Fruit fly (Drosophila melanogaster) whole organism, wandering third instar larva: ENCODE data around the gene Rcd4.
A peak's percentile ranks its signal among the peaks of the same experiment; 100 is the strongest.

ENCODE experiments used
- Abd-B ChIP-seq: fragments of >200 bp; optimal IDR thresholded peaks from 2 replicates; lab custom pipeline; 2017; ENCODE audit warnings: missing biosample characterization, missing genetic modification characterization
- CG32264 ChIP-seq: fragments of 200-800 bp; sonication (Bioruptor generic); optimal IDR thresholded peaks from 2 replicates; lab custom pipeline; 2016; ENCODE audit warnings: missing biosample characterization, missing genetic modification characterization
- CG9705 ChIP-seq: fragments of 200-800 bp; sonication (Bioruptor generic); optimal IDR thresholded peaks from 2 replicates; lab custom pipeline; 2018; ENCODE audit warnings: missing biosample characterization, mild to moderate bottlenecking, missing genetic modification characterization
- CrebA ChIP-seq: fragments of 200-800 bp; sonication (Bioruptor generic); optimal IDR thresholded peaks from 2 replicates; lab custom pipeline; 2016; ENCODE audit warnings: missing biosample characterization, mild to moderate bottlenecking, missing genetic modification characterization, borderline replicate concordance
- Dfd ChIP-seq: fragments of >200 bp; optimal IDR thresholded peaks from 2 replicates; lab custom pipeline; 2017; ENCODE audit warnings: missing biosample characterization, missing genetic modification characterization
- Dif ChIP-seq: fragments of 200-275, 200-300 bp; sonication (Bioruptor generic); optimal IDR thresholded peaks from 2 replicates; lab custom pipeline; 2018; ENCODE audit warnings: missing biosample characterization, missing genetic modification characterization; ENCODE audit not compliant: partially characterized antibody
- GATAd ChIP-seq: sonication (Bioruptor generic); optimal IDR thresholded peaks from 2 replicates; lab custom pipeline; 2016; ENCODE audit warnings: missing biosample characterization, missing genetic modification characterization
- HLH106 ChIP-seq: fragments of 200-800 bp; optimal IDR thresholded peaks from 3 replicates; lab custom pipeline; 2019; ENCODE audit warnings: missing biosample characterization, mild to moderate bottlenecking, missing genetic modification characterization, moderate library complexity
- Hnf4 ChIP-seq: fragments of 200-800 bp; sonication (Bioruptor generic); optimal IDR thresholded peaks from 2 replicates; lab custom pipeline; 2016; ENCODE audit warnings: missing biosample characterization, mild to moderate bottlenecking, missing genetic modification characterization
- Hr78 ChIP-seq: fragments of >200 bp; optimal IDR thresholded peaks from 2 replicates; lab custom pipeline; 2017; ENCODE audit warnings: missing biosample characterization, missing genetic modification characterization
- Hr83 ChIP-seq: fragments of 200-300 bp; sonication (Bioruptor generic); optimal IDR thresholded peaks from 2 replicates; lab custom pipeline; 2016; ENCODE audit warnings: missing biosample characterization, mild to moderate bottlenecking, missing genetic modification characterization, moderate library complexity; ENCODE audit not compliant: poor library complexity, severe bottlenecking
- Jra ChIP-seq: sonication (Bioruptor generic); optimal IDR thresholded peaks from 2 replicates; lab custom pipeline; 2016; ENCODE audit warnings: missing biosample characterization, missing genetic modification characterization
- Mio ChIP-seq: sonication (Bioruptor generic); optimal IDR thresholded peaks from 2 replicates; lab custom pipeline; 2016; ENCODE audit warnings: missing biosample characterization, missing genetic modification characterization
- Myc ChIP-seq: fragments of >200 bp; optimal IDR thresholded peaks from 2 replicates; lab custom pipeline; 2017
- N ChIP-seq: fragments of >200 bp; optimal IDR thresholded peaks from 2 replicates; lab custom pipeline; 2018; ENCODE audit warnings: missing biosample characterization, missing external identifiers, missing genetic modification characterization
- OdsH ChIP-seq: fragments of 200-800 bp; sonication (Bioruptor generic); optimal IDR thresholded peaks from 2 replicates; lab custom pipeline; 2016; ENCODE audit warnings: missing biosample characterization, mild to moderate bottlenecking, missing genetic modification characterization
- Rel ChIP-seq, 2 experiments: fragments of 200-800 bp; sonication (Bioruptor generic) in 1 of 2; optimal IDR thresholded peaks; 2 replicates in 1 of 2; 3 replicates in 1 of 2; lab custom pipeline; 2016 to 2019; ENCODE audit warnings: mild to moderate bottlenecking in 2 of 2, missing biosample characterization in 2 of 2, missing genetic modification characterization in 2 of 2, moderate library complexity in 1 of 2
- Sp1 ChIP-seq: fragments of 200-800 bp; sonication (Bioruptor generic); optimal IDR thresholded peaks from 3 replicates; lab custom pipeline; 2019; ENCODE audit warnings: missing biosample characterization, mild to moderate bottlenecking, missing genetic modification characterization, moderate library complexity
- Vsx2 ChIP-seq: fragments of 200-300, 225-300 bp; sonication (Bioruptor generic); optimal IDR thresholded peaks from 2 replicates; lab custom pipeline; 2018; ENCODE audit warnings: missing biosample characterization, missing genetic modification characterization; ENCODE audit not compliant: partially characterized antibody
- br ChIP-seq: fragments of 200-800 bp; sonication (Bioruptor generic); optimal IDR thresholded peaks from 2 replicates; lab custom pipeline; 2016; ENCODE audit warnings: missing biosample characterization, missing genetic modification characterization
- brk ChIP-seq: fragments of 200-800 bp; sonication (Bioruptor generic); optimal IDR thresholded peaks from 2 replicates; lab custom pipeline; 2016; ENCODE audit warnings: missing biosample characterization, mild to moderate bottlenecking, missing genetic modification characterization
- dl ChIP-seq, 2 experiments: fragments of 175-275, 200-275 bp in 1 of 2; fragments of 200-275 bp in 1 of 2; sonication (Bioruptor generic); optimal IDR thresholded peaks; lab custom pipeline; 2018; ENCODE audit warnings: mild to moderate bottlenecking in 2 of 2, missing biosample characterization in 2 of 2, missing genetic modification characterization in 2 of 2, moderate library complexity in 2 of 2; ENCODE audit not compliant: partially characterized antibody in 2 of 2, insufficient read depth in 1 of 2
- dmrt93B ChIP-seq: fragments of 200-800 bp; sonication (Bioruptor generic); optimal IDR thresholded peaks from 2 replicates; lab custom pipeline; 2018; ENCODE audit warnings: missing biosample characterization, mild to moderate bottlenecking, missing genetic modification characterization
- dsf ChIP-seq: sonication (Bioruptor generic); optimal IDR thresholded peaks from 2 replicates; lab custom pipeline; 2016; ENCODE audit warnings: missing biosample characterization, missing genetic modification characterization, borderline replicate concordance
- ey ChIP-seq: fragments of 200-800 bp; sonication (Bioruptor generic); optimal IDR thresholded peaks from 2 replicates; lab custom pipeline; 2016; ENCODE audit warnings: missing biosample characterization, missing genetic modification characterization
- foxo ChIP-seq, 2 experiments: fragments of 200-800 bp; sonication (Bioruptor generic); optimal IDR thresholded peaks; 2 replicates in 1 of 2; 3 replicates in 1 of 2; lab custom pipeline; 2016 to 2017; ENCODE audit warnings: missing biosample characterization in 2 of 2, missing genetic modification characterization in 2 of 2
- fru ChIP-seq: fragments of 200-800 bp; sonication (Bioruptor generic); optimal IDR thresholded peaks from 3 replicates; lab custom pipeline; 2016; ENCODE audit warnings: missing biosample characterization, mild to moderate bottlenecking, missing genetic modification characterization
- h ChIP-seq: fragments of 200-800 bp; sonication (Bioruptor generic); optimal IDR thresholded peaks from 3 replicates; lab custom pipeline; 2016; ENCODE audit warnings: missing biosample characterization, mild to moderate bottlenecking, missing genetic modification characterization
- jim ChIP-seq: fragments of 175-275, 200-325 bp; sonication (Bioruptor generic); optimal IDR thresholded peaks from 2 replicates; lab custom pipeline; 2016; ENCODE audit warnings: missing biosample characterization, mild to moderate bottlenecking, missing genetic modification characterization
- lola ChIP-seq: fragments of >200 bp; optimal IDR thresholded peaks from 2 replicates; lab custom pipeline; 2017; ENCODE audit warnings: missing biosample characterization, missing genetic modification characterization
- pan ChIP-seq: fragments of >200 bp; optimal IDR thresholded peaks from 2 replicates; lab custom pipeline; 2017
- psq ChIP-seq: fragments of 200-800 bp; sonication (Bioruptor generic); optimal IDR thresholded peaks from 3 replicates; lab custom pipeline; 2017; ENCODE audit warnings: missing biosample characterization, mild to moderate bottlenecking, missing genetic modification characterization, moderate library complexity
- rgr ChIP-seq: fragments of 200-800 bp; sonication (Bioruptor generic); optimal IDR thresholded peaks from 3 replicates; lab custom pipeline; 2016; ENCODE audit warnings: missing biosample characterization, mild to moderate bottlenecking, missing genetic modification characterization
- sage ChIP-seq: fragments of 200-800 bp; sonication (Bioruptor generic); optimal IDR thresholded peaks from 2 replicates; lab custom pipeline; 2016; ENCODE audit warnings: missing biosample characterization, mild to moderate bottlenecking, missing genetic modification characterization
- sv ChIP-seq: fragments of 200-800 bp; sonication (Bioruptor generic); optimal IDR thresholded peaks from 3 replicates; lab custom pipeline; 2016; ENCODE audit warnings: missing biosample characterization, missing genetic modification characterization
- tai ChIP-seq: sonication (Bioruptor generic); optimal IDR thresholded peaks from 2 replicates; lab custom pipeline; 2016; ENCODE audit warnings: missing biosample characterization, missing genetic modification characterization
- usp ChIP-seq: fragments of >200 bp; optimal IDR thresholded peaks from 2 replicates; lab custom pipeline; 2017; ENCODE audit warnings: missing biosample characterization, missing genetic modification characterization
- woc ChIP-seq: sonication (Bioruptor generic); optimal IDR thresholded peaks from 2 replicates; lab custom pipeline; 2016; ENCODE audit warnings: missing biosample characterization, mild to moderate bottlenecking, missing genetic modification characterization

Rcd4 gene

dm6 chr2L:8355419-8355818 is 27.2 kb upstream of the Rcd4 start:
- TF ChIP-seq sage (GFP tag; lab: Kevin White, UChicago) (no peak), CrebA (GFP tag; lab: Kevin White, UChicago) (no peak), Hnf4 (GFP tag; lab: Kevin White, UChicago) (no peak), woc (GFP tag; lab: Kevin White, UChicago) (no peak), Abd-B (GFP tag; lab: Kevin White, UChicago) (no peak), dl (GFP tag; optimal IDR thresholded peaks at IDR 0.05; lab: Kevin White, UChicago; ENCODE audit: insufficient read depth in 1 of 2, partially characterized antibody in 2 of 2) (no peak), Hr83 (GFP tag; lab: Kevin White, UChicago) (no peak), CG32264 (GFP tag; lab: Kevin White, UChicago) (no peak), Sp1 (no peak), dmrt93B (GFP tag; lab: Kevin White, UChicago) (no peak), jim (GFP tag; lab: Kevin White, UChicago) (no peak), fru (GFP tag; lab: Kevin White, UChicago) (no peak), HLH106 (tag; lab: Kevin White, UChicago) (no peak)

DNA sequence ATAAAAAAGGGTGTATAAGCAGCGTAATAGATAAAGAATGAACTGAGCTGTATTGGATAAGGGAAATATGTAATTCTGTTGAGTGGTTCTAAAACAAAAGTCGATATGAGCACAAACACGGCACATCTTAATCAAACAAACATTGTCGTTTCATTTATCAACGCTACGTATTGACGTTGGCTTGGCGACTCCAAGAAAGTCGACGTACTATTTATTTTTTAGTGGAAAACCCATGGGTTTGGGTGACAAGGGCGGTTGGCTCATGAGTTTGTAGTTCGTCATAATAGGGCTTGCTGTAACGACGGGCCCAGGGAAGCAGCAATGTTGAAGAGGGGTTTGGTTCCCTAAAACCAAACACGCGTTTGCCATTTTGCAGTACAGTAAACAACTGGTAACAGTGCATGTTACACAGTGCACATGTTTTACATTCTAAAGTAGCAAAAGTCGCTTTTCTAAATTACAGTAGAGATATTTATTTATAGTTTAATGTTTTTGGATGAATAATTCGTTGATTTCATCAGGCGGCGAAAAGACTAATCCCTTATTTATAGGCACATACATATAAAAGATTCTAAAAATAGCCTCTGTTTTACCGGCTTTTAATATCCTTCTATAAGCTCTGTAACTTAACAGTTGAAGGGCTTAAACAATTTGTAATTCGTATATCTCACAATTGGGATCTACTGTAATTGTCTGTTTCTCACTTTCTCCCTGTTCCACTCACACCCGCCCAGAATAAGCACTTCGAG is 21.3 kb upstream of the Rcd4 start:
- no peak for TF ChIP-seq Dfd (GFP tag; lab: Kevin White, UChicago)
- no peak for TF ChIP-seq Jra (GFP tag; lab: Kevin White, UChicago)
- TF ChIP-seq ey (GFP tag; lab: Kevin White, UChicago), result peak; percentile 64
- TF ChIP-seq usp (GFP tag; lab: Kevin White, UChicago), result no peak
- TF ChIP-seq CG32264 (GFP tag; lab: Kevin White, UChicago), result no peak
- TF ChIP-seq psq (GFP tag; lab: Kevin White, UChicago), result peak; percentile 59
- peak; percentile 70 for TF ChIP-seq h
- peak; percentile 46 for TF ChIP-seq br (GFP tag; lab: Kevin White, UChicago)
- TF ChIP-seq Vsx2 (GFP tag; lab: Kevin White, UChicago), result no peak
- TF ChIP-seq dmrt93B (GFP tag; lab: Kevin White, UChicago), result peak; percentile 28
- no peak for TF ChIP-seq Hr83 (GFP tag; lab: Kevin White, UChicago)
- TF ChIP-seq OdsH, result peak; percentile 36
- no peak for TF ChIP-seq tai (GFP tag; lab: Kevin White, UChicago)
- TF ChIP-seq rgr (GFP tag; lab: Kevin White, UChicago), result peak; percentile 17
- TF ChIP-seq GATAd (GFP tag; lab: Kevin White, UChicago), result no peak
- no peak for TF ChIP-seq Abd-B (GFP tag; lab: Kevin White, UChicago)
- TF ChIP-seq pan (lab: Kevin White, UChicago), result no peak
- no peak for TF ChIP-seq Hr78
- TF ChIP-seq Hnf4 (GFP tag; lab: Kevin White, UChicago), result peak; percentile 1
- no peak for TF ChIP-seq brk (GFP tag; lab: Kevin White, UChicago)
- no peak for TF ChIP-seq dl (GFP tag; optimal IDR thresholded peaks at IDR 0.05; lab: Kevin White, UChicago; ENCODE audit: insufficient read depth in 1 of 2, partially characterized antibody in 2 of 2)
- no peak for TF ChIP-seq sage (GFP tag; lab: Kevin White, UChicago)
- TF ChIP-seq Dif (GFP tag; lab: Kevin White, UChicago), result no peak
- TF ChIP-seq CG9705 (GFP tag; lab: Kevin White, UChicago), result peak; percentile 7
- TF ChIP-seq sv (GFP tag; lab: Kevin White, UChicago), result no peak
- no peak for TF ChIP-seq Myc
- TF ChIP-seq CrebA (GFP tag; lab: Kevin White, UChicago), result no peak
- TF ChIP-seq dsf (GFP tag; lab: Kevin White, UChicago), result no peak
- peak; percentile 59 for TF ChIP-seq HLH106 (tag; lab: Kevin White, UChicago)
- peak in 1 of 2 experiments; percentile 49 for TF ChIP-seq foxo (GFP tag; optimal IDR thresholded peaks at IDR 0.05; lab: Kevin White, UChicago)
- TF ChIP-seq Rel (GFP tag; optimal IDR thresholded peaks at IDR 0.05; lab: Kevin White, UChicago), result no peak
- no peak for TF ChIP-seq Rel (tag; optimal IDR thresholded peaks at IDR 0.05; lab: Kevin White, UChicago)
- no peak for TF ChIP-seq Mio (GFP tag; lab: Kevin White, UChicago)
- TF ChIP-seq Sp1, result peak; percentile 33
- peak; percentile 75 for TF ChIP-seq fru (GFP tag; lab: Kevin White, UChicago)
- peak; percentile 35 for TF ChIP-seq woc (GFP tag; lab: Kevin White, UChicago)
- TF ChIP-seq jim (GFP tag; lab: Kevin White, UChicago), result no peak
- TF ChIP-seq N, result no peak
- TF ChIP-seq lola (GFP tag; lab: Kevin White, UChicago), result no peak
